Fruit fly (Drosophila melanogaster): ENCODE results near the gene Gr64a.

- TF ChIP-seq CG8478 (optimal IDR thresholded peaks at IDR 0.05) = no peak
- TF ChIP-seq CTCF (optimal IDR thresholded peaks at IDR 0.05) = no peak
These were observed 32.8 kb downstream of the Gr64a start, which contains the start of gene Ugt305A1 for dm6 chr3L:4059293-4059820.
